Worm (Caenorhabditis elegans) whole organism, L2 larva: ENCODE data around the gene osta-2.

Experiments used
- aly-2 ChIP-seq: fragments of 150-350 bp; optimal IDR thresholded peaks from 2 replicates; lab custom pipeline; 2014; ENCODE audit warnings: missing biosample characterization, missing genetic modification characterization
- ama-1 ChIP-seq: fragments of 150-350 bp; optimal IDR thresholded peaks from 2 replicates; lab custom pipeline; 2018; ENCODE audit warnings: inconsistent platforms
- elt-3 ChIP-seq: sonication (generic microtip); optimal IDR thresholded peaks from 2 replicates; lab custom pipeline; 2017; ENCODE audit warnings: missing biosample characterization, missing genetic modification characterization
- nhr-11 ChIP-seq: fragments of 150-350 bp; optimal IDR thresholded peaks from 2 replicates; lab custom pipeline; 2014; ENCODE audit warnings: missing biosample characterization, missing genetic modification characterization
- sem-4 ChIP-seq: fragments of 150-350 bp; optimal IDR thresholded peaks from 2 replicates; lab custom pipeline; 2014; ENCODE audit warnings: missing biosample characterization, missing genetic modification reagents, missing genetic modification characterization

DNA sequence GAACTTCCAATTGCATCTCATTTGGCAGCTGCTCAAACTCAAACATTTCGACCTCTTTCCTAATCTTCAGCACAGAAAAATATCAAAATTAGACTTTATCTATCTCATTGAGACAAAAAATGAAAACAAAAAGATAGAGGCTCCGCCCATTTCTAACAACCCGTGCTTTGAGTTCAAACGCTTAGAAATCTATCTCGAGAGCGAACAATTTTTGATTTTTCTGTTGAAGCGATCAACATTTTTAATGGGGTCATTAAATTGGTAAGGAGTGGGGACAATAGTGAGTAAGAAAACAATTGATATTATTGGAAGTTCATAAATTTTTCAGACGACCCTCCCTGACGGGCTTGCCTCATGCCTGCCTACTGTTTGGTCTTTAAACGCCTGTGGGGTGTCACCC, 8.6 kb upstream of the osta-2 start, which contains the start of the genes C25H3.10 and C25H3.1:
- TF ChIP-seq aly-2 (tag; lab: Kevin White, UChicago) (no peak), ama-1 (lab: Kevin White, UChicago) (no peak), elt-3 (tag; lab: Kevin White, UChicago) (no peak), nhr-11 (tag; lab: Kevin White, UChicago) (no peak), sem-4 (tag; lab: Kevin White, UChicago) (no peak)
